Worm (Caenorhabditis elegans) whole organism, early embryonic: ENCODE data around the gene dhs-22.

Experiments used
- ama-1 ChIP-seq: fragments of 150-350 bp; optimal IDR thresholded peaks from 2 replicates; lab custom pipeline; 2014
- flt-1 ChIP-seq: fragments of 200-800 bp; sonication (Bioruptor generic); IDR thresholded peaks from 2 replicates; pipeline ENCODE4 v1.3.6; 2022; ENCODE audit warnings: missing genetic modification characterization, missing compliant biosample characterization

DNA sequence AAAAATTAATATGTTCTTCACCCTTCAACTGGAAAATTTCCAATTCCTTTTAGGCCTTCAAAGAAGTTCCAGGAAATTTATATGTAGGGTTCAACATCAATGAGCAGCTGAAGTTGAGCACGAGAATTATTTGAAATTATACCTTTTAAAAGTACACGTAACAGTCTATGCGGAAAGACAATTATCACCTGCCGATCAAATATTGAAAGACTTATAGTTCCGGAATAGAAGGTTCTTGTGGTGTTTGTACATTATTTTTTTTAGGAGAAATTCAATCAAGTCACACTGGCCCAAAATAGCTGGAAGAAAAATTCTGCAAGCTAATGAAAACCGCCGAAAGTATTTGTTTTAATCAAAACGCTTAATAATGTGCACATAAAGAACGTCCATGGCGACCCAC lies 41.0 kb downstream of the dhs-22 start:
- TF ChIP-seq ama-1 (lab: Kevin White, UChicago) (no peak), flt-1 (GFP tag; lab: Robert Waterston, UW) (no peak)
